Fruit fly (Drosophila melanogaster) whole organism, wandering third instar larva: ENCODE data around the gene Cyp4d2.

Experiments
- Abd-B ChIP-seq: fragments of >200 bp; optimal IDR thresholded peaks from 2 replicates; lab custom pipeline; 2017; ENCODE audit warnings: missing biosample characterization, missing genetic modification characterization
- CG32264 ChIP-seq: fragments of 200-800 bp; sonication (Bioruptor generic); optimal IDR thresholded peaks from 2 replicates; lab custom pipeline; 2016; ENCODE audit warnings: missing biosample characterization, missing genetic modification characterization
- CG9705 ChIP-seq: fragments of 200-800 bp; sonication (Bioruptor generic); optimal IDR thresholded peaks from 2 replicates; lab custom pipeline; 2018; ENCODE audit warnings: missing biosample characterization, mild to moderate bottlenecking, missing genetic modification characterization
- CrebA ChIP-seq: fragments of 200-800 bp; sonication (Bioruptor generic); optimal IDR thresholded peaks from 2 replicates; lab custom pipeline; 2016; ENCODE audit warnings: missing biosample characterization, mild to moderate bottlenecking, missing genetic modification characterization, borderline replicate concordance
- Dfd ChIP-seq: fragments of >200 bp; optimal IDR thresholded peaks from 2 replicates; lab custom pipeline; 2017; ENCODE audit warnings: missing biosample characterization, missing genetic modification characterization
- Dif ChIP-seq: fragments of 200-275, 200-300 bp; sonication (Bioruptor generic); optimal IDR thresholded peaks from 2 replicates; lab custom pipeline; 2018; ENCODE audit warnings: missing biosample characterization, missing genetic modification characterization; ENCODE audit not compliant: partially characterized antibody
- GATAd ChIP-seq: sonication (Bioruptor generic); optimal IDR thresholded peaks from 2 replicates; lab custom pipeline; 2016; ENCODE audit warnings: missing biosample characterization, missing genetic modification characterization
- HLH106 ChIP-seq: fragments of 200-800 bp; optimal IDR thresholded peaks from 3 replicates; lab custom pipeline; 2019; ENCODE audit warnings: missing biosample characterization, mild to moderate bottlenecking, missing genetic modification characterization, moderate library complexity
- Hr78 ChIP-seq: fragments of >200 bp; optimal IDR thresholded peaks from 2 replicates; lab custom pipeline; 2017; ENCODE audit warnings: missing biosample characterization, missing genetic modification characterization
- Hr83 ChIP-seq: fragments of 200-300 bp; sonication (Bioruptor generic); optimal IDR thresholded peaks from 2 replicates; lab custom pipeline; 2016; ENCODE audit warnings: missing biosample characterization, mild to moderate bottlenecking, missing genetic modification characterization, moderate library complexity; ENCODE audit not compliant: poor library complexity, severe bottlenecking
- Jra ChIP-seq: sonication (Bioruptor generic); optimal IDR thresholded peaks from 2 replicates; lab custom pipeline; 2016; ENCODE audit warnings: missing biosample characterization, missing genetic modification characterization
- Mio ChIP-seq: sonication (Bioruptor generic); optimal IDR thresholded peaks from 2 replicates; lab custom pipeline; 2016; ENCODE audit warnings: missing biosample characterization, missing genetic modification characterization
- Myc ChIP-seq: fragments of >200 bp; optimal IDR thresholded peaks from 2 replicates; lab custom pipeline; 2017
- N ChIP-seq: fragments of >200 bp; optimal IDR thresholded peaks from 2 replicates; lab custom pipeline; 2018; ENCODE audit warnings: missing biosample characterization, missing external identifiers, missing genetic modification characterization
- OdsH ChIP-seq: fragments of 200-800 bp; sonication (Bioruptor generic); optimal IDR thresholded peaks from 2 replicates; lab custom pipeline; 2016; ENCODE audit warnings: missing biosample characterization, mild to moderate bottlenecking, missing genetic modification characterization
- Rel ChIP-seq, 2 experiments: fragments of 200-800 bp; sonication (Bioruptor generic) in 1 of 2; optimal IDR thresholded peaks; 2 replicates in 1 of 2; 3 replicates in 1 of 2; lab custom pipeline; 2016 to 2019; ENCODE audit warnings: mild to moderate bottlenecking in 2 of 2, missing biosample characterization in 2 of 2, missing genetic modification characterization in 2 of 2, moderate library complexity in 1 of 2
- Sp1 ChIP-seq: fragments of 200-800 bp; sonication (Bioruptor generic); optimal IDR thresholded peaks from 3 replicates; lab custom pipeline; 2019; ENCODE audit warnings: missing biosample characterization, mild to moderate bottlenecking, missing genetic modification characterization, moderate library complexity
- br ChIP-seq: fragments of 200-800 bp; sonication (Bioruptor generic); optimal IDR thresholded peaks from 2 replicates; lab custom pipeline; 2016; ENCODE audit warnings: missing biosample characterization, missing genetic modification characterization
- brk ChIP-seq: fragments of 200-800 bp; sonication (Bioruptor generic); optimal IDR thresholded peaks from 2 replicates; lab custom pipeline; 2016; ENCODE audit warnings: missing biosample characterization, mild to moderate bottlenecking, missing genetic modification characterization
- dl ChIP-seq, 2 experiments: fragments of 175-275, 200-275 bp in 1 of 2; fragments of 200-275 bp in 1 of 2; sonication (Bioruptor generic); optimal IDR thresholded peaks; lab custom pipeline; 2018; ENCODE audit warnings: mild to moderate bottlenecking in 2 of 2, missing biosample characterization in 2 of 2, missing genetic modification characterization in 2 of 2, moderate library complexity in 2 of 2; ENCODE audit not compliant: partially characterized antibody in 2 of 2, insufficient read depth in 1 of 2
- dmrt93B ChIP-seq: fragments of 200-800 bp; sonication (Bioruptor generic); optimal IDR thresholded peaks from 2 replicates; lab custom pipeline; 2018; ENCODE audit warnings: missing biosample characterization, mild to moderate bottlenecking, missing genetic modification characterization
- dsf ChIP-seq: sonication (Bioruptor generic); optimal IDR thresholded peaks from 2 replicates; lab custom pipeline; 2016; ENCODE audit warnings: missing biosample characterization, missing genetic modification characterization, borderline replicate concordance
- ey ChIP-seq: fragments of 200-800 bp; sonication (Bioruptor generic); optimal IDR thresholded peaks from 2 replicates; lab custom pipeline; 2016; ENCODE audit warnings: missing biosample characterization, missing genetic modification characterization
- fru ChIP-seq: fragments of 200-800 bp; sonication (Bioruptor generic); optimal IDR thresholded peaks from 3 replicates; lab custom pipeline; 2016; ENCODE audit warnings: missing biosample characterization, mild to moderate bottlenecking, missing genetic modification characterization
- h ChIP-seq: fragments of 200-800 bp; sonication (Bioruptor generic); optimal IDR thresholded peaks from 3 replicates; lab custom pipeline; 2016; ENCODE audit warnings: missing biosample characterization, mild to moderate bottlenecking, missing genetic modification characterization
- lola ChIP-seq: fragments of >200 bp; optimal IDR thresholded peaks from 2 replicates; lab custom pipeline; 2017; ENCODE audit warnings: missing biosample characterization, missing genetic modification characterization
- pan ChIP-seq: fragments of >200 bp; optimal IDR thresholded peaks from 2 replicates; lab custom pipeline; 2017
- psq ChIP-seq: fragments of 200-800 bp; sonication (Bioruptor generic); optimal IDR thresholded peaks from 3 replicates; lab custom pipeline; 2017; ENCODE audit warnings: missing biosample characterization, mild to moderate bottlenecking, missing genetic modification characterization, moderate library complexity
- rgr ChIP-seq: fragments of 200-800 bp; sonication (Bioruptor generic); optimal IDR thresholded peaks from 3 replicates; lab custom pipeline; 2016; ENCODE audit warnings: missing biosample characterization, mild to moderate bottlenecking, missing genetic modification characterization
- sage ChIP-seq: fragments of 200-800 bp; sonication (Bioruptor generic); optimal IDR thresholded peaks from 2 replicates; lab custom pipeline; 2016; ENCODE audit warnings: missing biosample characterization, mild to moderate bottlenecking, missing genetic modification characterization
- tai ChIP-seq: sonication (Bioruptor generic); optimal IDR thresholded peaks from 2 replicates; lab custom pipeline; 2016; ENCODE audit warnings: missing biosample characterization, missing genetic modification characterization
- usp ChIP-seq: fragments of >200 bp; optimal IDR thresholded peaks from 2 replicates; lab custom pipeline; 2017; ENCODE audit warnings: missing biosample characterization, missing genetic modification characterization
- woc ChIP-seq: sonication (Bioruptor generic); optimal IDR thresholded peaks from 2 replicates; lab custom pipeline; 2016; ENCODE audit warnings: missing biosample characterization, mild to moderate bottlenecking, missing genetic modification characterization

Gene Cyp4d2

dm6 chrX:2186555-2186954 is 10.7 kb downstream of the Cyp4d2 start, which contains the start of gene CG17777:
TSS of gene CG17777 (plus strand) at chrX:2186855.
- no peak for TF ChIP-seq Hr83 (GFP tag; lab: Kevin White, UChicago)
- no peak for TF ChIP-seq Abd-B (GFP tag; lab: Kevin White, UChicago)

dm6 chrX:2187520-2187919 is 11.7 kb downstream of the Cyp4d2 start, which contains the start of gene CG3457:
TSS of gene CG3457 (plus strand) at chrX:2187820.
- TF ChIP-seq rgr (GFP tag; lab: Kevin White, UChicago), result no peak
- TF ChIP-seq tai (GFP tag; lab: Kevin White, UChicago), result no peak
- TF ChIP-seq Sp1 (GFP tag; lab: Kevin White, UChicago), result no peak
- TF ChIP-seq h (GFP tag; lab: Kevin White, UChicago), result no peak
- TF ChIP-seq psq (GFP tag; lab: Kevin White, UChicago), result no peak

dm6 chrX:2188888-2189287 is 13.1 kb downstream of the Cyp4d2 start, which contains the start of gene Mct1:
TSS of gene Mct1 (plus strand) at chrX:2189188.
- TF ChIP-seq N, result no peak
- no peak for TF ChIP-seq psq (GFP tag; lab: Kevin White, UChicago)
- TF ChIP-seq HLH106, result no peak
- no peak for TF ChIP-seq br (GFP tag; lab: Kevin White, UChicago)
- TF ChIP-seq brk, result no peak
- TF ChIP-seq GATAd (GFP tag; lab: Kevin White, UChicago), result no peak
- no peak for TF ChIP-seq Myc (lab: Kevin White, UChicago)
- no peak for TF ChIP-seq dl (GFP tag; optimal IDR thresholded peaks at IDR 0.05; lab: Kevin White, UChicago; ENCODE audit: insufficient read depth in 1 of 2, partially characterized antibody in 2 of 2)
- TF ChIP-seq usp (GFP tag; lab: Kevin White, UChicago), result no peak
- TF ChIP-seq Abd-B (GFP tag; lab: Kevin White, UChicago), result no peak
- TF ChIP-seq lola (GFP tag; lab: Kevin White, UChicago), result no peak
- no peak for TF ChIP-seq Dfd (GFP tag; lab: Kevin White, UChicago)
- TF ChIP-seq OdsH (GFP tag; lab: Kevin White, UChicago), result no peak
- no peak for TF ChIP-seq ey (GFP tag; lab: Kevin White, UChicago)
- TF ChIP-seq Rel (GFP tag; optimal IDR thresholded peaks at IDR 0.05; lab: Kevin White, UChicago), result no peak
- no peak for TF ChIP-seq Rel (tag; optimal IDR thresholded peaks at IDR 0.05; lab: Kevin White, UChicago)
- TF ChIP-seq tai (GFP tag; lab: Kevin White, UChicago), result no peak
- no peak for TF ChIP-seq CrebA (GFP tag; lab: Kevin White, UChicago)
- TF ChIP-seq pan (lab: Kevin White, UChicago), result no peak
- no peak for TF ChIP-seq Mio (GFP tag; lab: Kevin White, UChicago)

dm6 chrX:2191896-2192295 is 16.1 kb downstream of the Cyp4d2 start:
- TF ChIP-seq sage (GFP tag; lab: Kevin White, UChicago) (no peak), CG9705 (no peak), OdsH (GFP tag; lab: Kevin White, UChicago) (no peak), fru (GFP tag; lab: Kevin White, UChicago) (no peak), CG32264 (GFP tag; lab: Kevin White, UChicago) (no peak), dsf (no peak), GATAd (GFP tag; lab: Kevin White, UChicago) (no peak), Myc (lab: Kevin White, UChicago) (no peak), ey (GFP tag; lab: Kevin White, UChicago) (no peak), HLH106 (no peak), pan (lab: Kevin White, UChicago) (no peak), dmrt93B (GFP tag; lab: Kevin White, UChicago) (no peak), Dif (GFP tag; lab: Kevin White, UChicago) (no peak)
- TF ChIP-seq, all 38 proteins: peak for 0

dm6 chrX:2193158-2193557 is 17.4 kb downstream of the Cyp4d2 start:
- TF ChIP-seq Rel (GFP tag; optimal IDR thresholded peaks at IDR 0.05; lab: Kevin White, UChicago) (no peak), Rel (tag; optimal IDR thresholded peaks at IDR 0.05; lab: Kevin White, UChicago) (no peak), usp (GFP tag; lab: Kevin White, UChicago) (no peak), Dif (GFP tag; lab: Kevin White, UChicago) (no peak), GATAd (GFP tag; lab: Kevin White, UChicago) (no peak), rgr (GFP tag; lab: Kevin White, UChicago) (no peak), CG32264 (GFP tag; lab: Kevin White, UChicago) (no peak), woc (GFP tag; lab: Kevin White, UChicago) (no peak), Hr78 (GFP tag; lab: Kevin White, UChicago) (no peak), ey (GFP tag; lab: Kevin White, UChicago) (no peak), br (GFP tag; lab: Kevin White, UChicago) (no peak), pan (lab: Kevin White, UChicago) (no peak), dsf (no peak), brk (no peak), OdsH (GFP tag; lab: Kevin White, UChicago) (no peak), Jra (GFP tag; lab: Kevin White, UChicago) (no peak)
